Fruit fly (Drosophila melanogaster): ENCODE measurements around the gene Eip74EF.

DNA sequence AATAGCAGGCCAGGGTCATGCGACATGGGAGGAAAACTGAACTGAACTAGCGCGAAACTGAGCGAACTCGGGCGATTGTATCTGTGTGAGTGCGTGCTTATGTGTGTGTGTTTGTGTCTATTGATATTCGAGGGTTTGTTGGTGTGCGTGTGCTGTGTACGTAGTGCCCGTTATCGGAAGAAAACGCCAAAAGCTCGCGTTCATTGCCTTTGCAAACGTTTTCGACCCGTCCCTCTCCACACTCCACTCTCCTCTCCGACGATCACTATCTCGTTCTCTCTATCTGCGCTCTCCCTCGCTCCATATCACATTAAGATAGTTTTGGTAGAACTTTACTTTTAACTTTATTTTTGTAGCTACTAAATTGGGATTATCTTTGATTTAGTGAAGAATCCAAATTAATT lies 2.2 kb downstream of the Eip74EF start:
- no peak for TF ChIP-seq sc (optimal IDR thresholded peaks at IDR 0.05)
- TF ChIP-seq sc (GFP tag; optimal IDR thresholded peaks at IDR 0.05) = no peak
- TF ChIP-seq Hr39 (optimal IDR thresholded peaks at IDR 0.05) = no peak
- TF ChIP-seq CG10274 (GFP tag; optimal IDR thresholded peaks at IDR 0.05) = no peak
- TF ChIP-seq CG15479 (GFP tag; optimal IDR thresholded peaks at IDR 0.05) = no peak
- TF ChIP-seq Sry-β (GFP tag; optimal IDR thresholded peaks at IDR 0.05) = no peak
- no peak for TF ChIP-seq Xrp1 (GFP tag; IDR thresholded peaks at IDR 0.05)
